Worm (Caenorhabditis elegans): Measurements from ENCODE around the gene Y110A2AR.1.
A peak's percentile ranks its signal among the peaks of the same experiment; 100 is the strongest.

The Y110A2AR.1 gene

DNA sequence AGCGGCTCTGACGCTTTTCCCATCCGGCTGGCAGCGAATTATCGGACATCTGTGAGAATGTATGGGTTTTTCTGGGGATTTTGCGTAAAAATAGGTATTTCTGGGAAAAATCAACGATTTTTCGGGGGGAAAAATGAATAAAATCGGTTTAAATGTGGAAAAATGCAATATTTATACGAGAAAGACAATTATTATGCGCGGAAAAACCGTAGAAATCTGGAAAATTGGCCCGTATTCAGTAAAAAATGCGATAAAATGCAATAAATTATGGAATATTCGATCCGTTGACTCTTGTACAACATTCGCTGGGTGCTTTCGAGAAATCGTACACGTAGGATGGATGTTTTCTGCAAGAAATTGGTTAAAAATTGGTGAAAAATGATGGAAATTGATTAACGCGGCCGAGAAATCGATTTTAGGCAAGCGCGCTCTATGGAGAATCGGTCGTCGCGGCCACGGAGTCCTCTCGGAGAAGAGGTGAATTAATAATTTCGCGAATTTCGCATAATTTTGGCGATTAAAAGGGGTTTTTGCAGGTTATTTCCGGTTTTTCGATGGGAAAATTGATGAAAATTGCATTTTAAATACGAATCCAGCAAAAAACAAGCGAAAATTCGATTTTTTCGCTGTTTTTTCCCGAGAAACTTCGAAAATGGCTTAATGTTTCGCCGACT lies 30.4 kb upstream of the Y110A2AR.1 start, which contains the start of gene pinn-1:
pinn-1 (minus strand) TSS at position 51 of the 674 bp plus-strand sequence.
- no peak for TF ChIP-seq hmg-4 (GFP tag; optimal IDR thresholded peaks at IDR 0.05)
- TF ChIP-seq pes-1 (GFP tag; IDR thresholded peaks at IDR 0.05) = peak; percentile 79
- TF ChIP-seq ceh-36 (tag; optimal IDR thresholded peaks at IDR 0.05) = no peak
- no peak for TF ChIP-seq aly-1 (tag; optimal IDR thresholded peaks at IDR 0.05)
- TF ChIP-seq F13C5.2 (tag; optimal IDR thresholded peaks at IDR 0.05) = peak; percentile 37
- TF ChIP-seq flt-1 (GFP tag; IDR thresholded peaks at IDR 0.05) = peak; percentile 61; the same call in 1 of the 2 replicates
- TF ChIP-seq tbx-37 (GFP tag; conservative IDR thresholded peaks at IDR 0.05) = peak; percentile 77
- TF ChIP-seq hnd-1 (tag; optimal IDR thresholded peaks at IDR 0.05) = peak; percentile 19
- no peak for TF ChIP-seq ama-1 (optimal IDR thresholded peaks at IDR 0.05)

DNA sequence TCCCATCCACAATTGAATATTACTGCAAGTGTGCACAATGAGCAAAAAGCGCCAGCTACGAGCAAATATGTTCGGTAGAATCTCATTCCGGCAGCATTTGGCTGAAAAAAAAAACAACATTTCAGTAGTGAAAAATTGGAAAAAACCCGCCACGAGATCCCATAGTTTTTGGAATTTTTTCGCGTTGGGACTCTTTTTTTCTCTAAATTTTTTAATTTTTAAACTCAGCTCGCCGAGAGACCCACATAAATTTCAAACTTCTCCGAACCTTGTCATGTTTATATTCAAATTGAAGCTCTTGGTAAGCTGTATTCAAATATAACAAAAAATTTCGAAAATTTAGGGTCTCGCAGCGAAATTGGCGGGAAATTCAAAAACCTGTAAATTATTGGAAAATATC lies 25.2 kb upstream of the Y110A2AR.1 start, which contains the start of gene sqv-2:
sqv-2 (minus strand) TSS at position 101 of the 400 bp plus-strand sequence.
- no peak for TF ChIP-seq hmg-4 (GFP tag; optimal IDR thresholded peaks at IDR 0.05)
- no peak for TF ChIP-seq sea-1 (GFP tag; conservative IDR thresholded peaks at IDR 0.05)
- TF ChIP-seq F13C5.2 (tag; optimal IDR thresholded peaks at IDR 0.05) = no peak
- no peak for TF ChIP-seq hnd-1 (tag; optimal IDR thresholded peaks at IDR 0.05)
- TF ChIP-seq aly-1 (tag; optimal IDR thresholded peaks at IDR 0.05) = no peak
- TF ChIP-seq ama-1 (optimal IDR thresholded peaks at IDR 0.05) = no peak
- TF ChIP-seq flt-1 (GFP tag; IDR thresholded peaks at IDR 0.05) = no peak
- no peak for TF ChIP-seq tbx-11 (GFP tag; IDR thresholded peaks at IDR 0.05)
- TF ChIP-seq B0310.2 (tag; optimal IDR thresholded peaks at IDR 0.05) = no peak
- no peak for TF ChIP-seq ets-7 (tag; optimal IDR thresholded peaks at IDR 0.05)
- no peak for TF ChIP-seq ceh-13 (GFP tag; optimal IDR thresholded peaks at IDR 0.05)
- TF ChIP-seq pes-1 (GFP tag; IDR thresholded peaks at IDR 0.05) = no peak
- no peak for TF ChIP-seq tra-4 (tag; optimal IDR thresholded peaks at IDR 0.05)
- TF ChIP-seq scrt-1 (GFP tag; IDR thresholded peaks at IDR 0.05) = no peak
- TF ChIP-seq hmbx-1 (tag; optimal IDR thresholded peaks at IDR 0.05) = no peak
- TF ChIP-seq tbx-37 (GFP tag; conservative IDR thresholded peaks at IDR 0.05) = no peak
- TF ChIP-seq ceh-36 (tag; optimal IDR thresholded peaks at IDR 0.05) = no peak

- TF ChIP-seq tra-4 (tag; optimal IDR thresholded peaks at IDR 0.05) (no peak), pes-1 (GFP tag; IDR thresholded peaks at IDR 0.05) (no peak), flt-1 (GFP tag; IDR thresholded peaks at IDR 0.05) (no peak), hmbx-1 (tag; optimal IDR thresholded peaks at IDR 0.05) (no peak), ama-1 (optimal IDR thresholded peaks at IDR 0.05) (no peak), B0310.2 (tag; optimal IDR thresholded peaks at IDR 0.05) (no peak)
These were observed 19.3 kb upstream of the Y110A2AR.1 start, which contains the start of gene ubc-26 for ce11 chrII:2900248-2900647. Gene ubc-26, minus strand, starts transcription at chrII:2900348.

- TF ChIP-seq F13C5.2 (tag; optimal IDR thresholded peaks at IDR 0.05) = no peak
- no peak for TF ChIP-seq scrt-1 (GFP tag; IDR thresholded peaks at IDR 0.05)
- TF ChIP-seq flt-1 (GFP tag; IDR thresholded peaks at IDR 0.05) = no peak
- TF ChIP-seq ama-1 (optimal IDR thresholded peaks at IDR 0.05) = no peak
- TF ChIP-seq tbx-11 (GFP tag; IDR thresholded peaks at IDR 0.05) = no peak
- TF ChIP-seq tra-4 (tag; optimal IDR thresholded peaks at IDR 0.05) = no peak
- no peak for TF ChIP-seq sea-1 (GFP tag; conservative IDR thresholded peaks at IDR 0.05)
- no peak for TF ChIP-seq tbx-37 (GFP tag; conservative IDR thresholded peaks at IDR 0.05)
- TF ChIP-seq pes-1 (GFP tag; IDR thresholded peaks at IDR 0.05) = no peak
- no peak for TF ChIP-seq ceh-13 (GFP tag; optimal IDR thresholded peaks at IDR 0.05)
These were observed 18.4 kb upstream of the Y110A2AR.1 start for ce11 chrII:2901158-2901557.

DNA sequence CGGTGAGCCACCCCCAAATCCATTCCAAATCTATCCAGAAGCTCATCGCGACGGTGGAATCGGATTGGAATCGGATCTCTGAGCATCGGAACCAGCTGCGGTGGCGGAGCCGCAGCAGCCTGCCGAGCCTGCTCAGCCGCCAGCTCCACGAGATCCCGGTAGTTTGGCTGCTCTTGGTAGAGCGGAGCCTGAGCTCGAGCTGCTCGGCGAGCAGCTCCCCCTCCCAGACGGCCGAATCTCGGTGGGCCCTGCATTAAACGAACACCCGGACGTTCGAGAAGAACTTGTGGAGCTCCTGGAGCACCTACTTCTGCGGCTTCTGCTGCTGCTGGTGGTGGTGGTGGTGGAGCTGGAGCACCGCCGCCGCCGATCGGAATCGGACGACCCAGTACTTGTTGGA lies 15.8 kb upstream of the Y110A2AR.1 start:
- TF ChIP-seq ceh-13 (GFP tag; optimal IDR thresholded peaks at IDR 0.05) (no peak), hmg-4 (GFP tag; optimal IDR thresholded peaks at IDR 0.05) (no peak), aly-1 (tag; optimal IDR thresholded peaks at IDR 0.05) (no peak), hmbx-1 (tag; optimal IDR thresholded peaks at IDR 0.05) (no peak), pes-1 (GFP tag; IDR thresholded peaks at IDR 0.05) (no peak), B0310.2 (tag; optimal IDR thresholded peaks at IDR 0.05) (no peak), tbx-37 (GFP tag; conservative IDR thresholded peaks at IDR 0.05) (no peak), ets-7 (tag; optimal IDR thresholded peaks at IDR 0.05) (no peak), hnd-1 (tag; optimal IDR thresholded peaks at IDR 0.05) (no peak), F13C5.2 (tag; optimal IDR thresholded peaks at IDR 0.05) (no peak), sea-1 (GFP tag; conservative IDR thresholded peaks at IDR 0.05) (no peak), scrt-1 (GFP tag; IDR thresholded peaks at IDR 0.05) (no peak), flt-1 (GFP tag; IDR thresholded peaks at IDR 0.05) (no peak), ceh-36 (tag; optimal IDR thresholded peaks at IDR 0.05) (no peak), tbx-11 (GFP tag; IDR thresholded peaks at IDR 0.05) (no peak), ama-1 (optimal IDR thresholded peaks at IDR 0.05) (no peak), tra-4 (tag; optimal IDR thresholded peaks at IDR 0.05) (no peak)

- TF ChIP-seq F13C5.2 (tag; optimal IDR thresholded peaks at IDR 0.05) (no peak), ceh-36 (tag; optimal IDR thresholded peaks at IDR 0.05) (no peak), hnd-1 (tag; optimal IDR thresholded peaks at IDR 0.05) (no peak), B0310.2 (tag; optimal IDR thresholded peaks at IDR 0.05) (no peak), aly-1 (tag; optimal IDR thresholded peaks at IDR 0.05) (no peak), flt-1 (GFP tag; IDR thresholded peaks at IDR 0.05) (no peak), tbx-37 (GFP tag; conservative IDR thresholded peaks at IDR 0.05) (no peak), tra-4 (tag; optimal IDR thresholded peaks at IDR 0.05) (no peak), ama-1 (optimal IDR thresholded peaks at IDR 0.05) (no peak)
These were observed 6.0 kb upstream of the Y110A2AR.1 start, which contains the start of gene ubc-15 for ce11 chrII:2913505-2913904. Gene ubc-15, minus strand, starts transcription at chrII:2913605.

DNA sequence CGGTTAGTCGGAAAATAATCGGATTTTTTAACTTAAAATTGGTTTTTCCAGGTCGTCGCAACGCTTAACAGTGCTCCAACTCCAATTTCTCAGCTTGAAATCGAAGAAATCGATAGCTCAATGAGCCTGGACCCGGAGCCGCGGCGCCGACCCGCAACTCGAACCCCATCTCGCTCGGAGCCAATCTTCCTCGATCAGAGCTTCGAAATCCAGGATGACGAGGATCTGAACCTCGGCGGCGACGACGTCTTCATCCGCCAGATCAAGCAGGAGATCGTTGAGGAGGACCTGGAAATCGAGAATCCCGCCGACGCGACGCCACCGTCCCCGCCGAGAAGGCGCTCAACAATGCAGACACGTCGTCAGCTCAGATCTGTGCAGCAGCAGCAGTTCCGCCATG lies 724 bp downstream of the Y110A2AR.1 start:
- TF ChIP-seq sea-1 (GFP tag; conservative IDR thresholded peaks at IDR 0.05) (no peak), ceh-36 (tag; optimal IDR thresholded peaks at IDR 0.05) (no peak), pes-1 (GFP tag; IDR thresholded peaks at IDR 0.05) (no peak), tbx-37 (GFP tag; conservative IDR thresholded peaks at IDR 0.05) (no peak), scrt-1 (GFP tag; IDR thresholded peaks at IDR 0.05) (no peak), ama-1 (optimal IDR thresholded peaks at IDR 0.05) (no peak)

All from whole organism, early embryonic.